Fruit fly (Drosophila melanogaster): Measurements from ENCODE around the gene Rab7.

Rab7 gene

dm6 chr3R:23955380-23955779 lies 37.4 kb upstream of the Rab7 start (continued):
- TF ChIP-seq Hr4 (GFP tag; optimal IDR thresholded peaks at IDR 0.05) = no peak
- TF ChIP-seq fd85E (GFP tag; optimal IDR thresholded peaks at IDR 0.05) = no peak
- peak; percentile 41; the same call in 1 of the 3 replicates for TF ChIP-seq CG6163 (GFP tag; IDR thresholded peaks at IDR 0.05)
- TF ChIP-seq svp (GFP tag) = peak; percentile 46

- TF ChIP-seq CG8319 (GFP tag; optimal IDR thresholded peaks at IDR 0.05) (peak; percentile 79), dsx (GFP tag; optimal IDR thresholded peaks at IDR 0.05; ENCODE audit: poor library complexity, severe bottlenecking) (peak; percentile 76), dac (GFP tag; optimal IDR thresholded peaks at IDR 0.05) (peak; percentile 57), Smox (GFP tag; optimal IDR thresholded peaks at IDR 0.05) (peak; percentile 88), Sox15 (GFP tag; optimal IDR thresholded peaks at IDR 0.05) (peak; percentile 81), pdm3 (GFP tag; optimal IDR thresholded peaks at IDR 0.05) (peak; percentile 90), CG10631 (GFP tag; optimal IDR thresholded peaks at IDR 0.05) (peak; percentile 92), CG6792 (GFP tag; optimal IDR thresholded peaks at IDR 0.05) (peak; percentile 83), Hr39 (GFP tag; optimal IDR thresholded peaks at IDR 0.05) (peak; percentile 89), CG9139 (GFP tag; optimal IDR thresholded peaks at IDR 0.05) (no peak), Hr4 (GFP tag; optimal IDR thresholded peaks at IDR 0.05) (peak; percentile 87), ss (GFP tag; optimal IDR thresholded peaks at IDR 0.05) (peak; percentile 20 to 65), Ets21C (GFP tag; optimal IDR thresholded peaks at IDR 0.05) (peak; percentile 87), fd59A (GFP tag; optimal IDR thresholded peaks at IDR 0.05) (peak; percentile 59), Sox102F (GFP tag; optimal IDR thresholded peaks at IDR 0.05) (peak; percentile 82), vri (GFP tag; optimal IDR thresholded peaks at IDR 0.05) (peak; percentile 74), CG3919 (GFP tag; optimal IDR thresholded peaks at IDR 0.05) (peak; percentile 87), achi (GFP tag; optimal IDR thresholded peaks at IDR 0.05) (peak; percentile 79), net (GFP tag; optimal IDR thresholded peaks at IDR 0.05) (peak; percentile 82), spab (GFP tag; optimal IDR thresholded peaks at IDR 0.05) (peak; percentile 58), Met (GFP tag; optimal IDR thresholded peaks at IDR 0.05) (no peak), CG10669 (GFP tag; optimal IDR thresholded peaks at IDR 0.05) (peak; percentile 81), Eip75B (GFP tag; optimal IDR thresholded peaks at IDR 0.05) (peak; percentile 87), CG4318 (GFP tag; optimal IDR thresholded peaks at IDR 0.05) (peak; percentile 77), Eip93F (GFP tag; optimal IDR thresholded peaks at IDR 0.05) (peak; percentile 57), CG11902 (GFP tag; optimal IDR thresholded peaks at IDR 0.05) (peak; percentile 89), CG16779 (tag; optimal IDR thresholded peaks at IDR 0.05) (no peak), CG11762 (GFP tag; optimal IDR thresholded peaks at IDR 0.05; ENCODE audit: insufficient read depth) (peak; percentile 65), CG8632 (GFP tag; optimal IDR thresholded peaks at IDR 0.05) (peak; percentile 63), fkh (GFP tag; optimal IDR thresholded peaks at IDR 0.05) (peak; percentile 80), Sox14 (GFP tag; optimal IDR thresholded peaks at IDR 0.05) (peak; percentile 88), lz (GFP tag; optimal IDR thresholded peaks at IDR 0.05) (peak; percentile 92), CG31627 (GFP tag; optimal IDR thresholded peaks at IDR 0.05) (peak; percentile 91), Ets96B (tag; optimal IDR thresholded peaks at IDR 0.05) (peak; percentile 82), Blimp-1 (GFP tag; optimal IDR thresholded peaks at IDR 0.05) (peak; percentile 60), CG7368 (GFP tag; optimal IDR thresholded peaks at IDR 0.05) (peak; percentile 76), CG34406 (GFP tag; optimal IDR thresholded peaks at IDR 0.05) (peak; percentile 65), salr (GFP tag; optimal IDR thresholded peaks at IDR 0.05) (peak in 1 of 2 experiments; percentile 76), OdsH (GFP tag; optimal IDR thresholded peaks at IDR 0.05) (peak; percentile 92), CG6854 (GFP tag; optimal IDR thresholded peaks at IDR 0.05) (no peak), svp (GFP tag) (peak; percentile 93), CG32006 (GFP tag; optimal IDR thresholded peaks at IDR 0.05) (peak; percentile 85), topi (GFP tag; optimal IDR thresholded peaks at IDR 0.05) (peak; percentile 87), Hr38 (GFP tag; optimal IDR thresholded peaks at IDR 0.05) (no peak), CG6276 (GFP tag; optimal IDR thresholded peaks at IDR 0.05) (no peak), CG6163 (GFP tag; IDR thresholded peaks at IDR 0.05) (peak; percentile 94), CG3032 (tag; optimal IDR thresholded peaks at IDR 0.05) (peak; percentile 86)
These were observed 34.5 kb upstream of the Rab7 start, which contains the start of the genes GluProRS and AP-1sigma for dm6 chr3R:23958091-23958838. Gene GluProRS (minus strand): TSS chr3R:23958391. Gene AP-1sigma (plus strand): TSS chr3R:23958651.
